Fruit fly (Drosophila melanogaster): Measurements from ENCODE around the gene Cluap1.

dm6 chrX:22512071-22512470, 32.1 kb downstream of the Cluap1 start:
- TF ChIP-seq CG8478 (optimal IDR thresholded peaks at IDR 0.05): no peak
- TF ChIP-seq psq (optimal IDR thresholded peaks at IDR 0.05): no peak
- TF ChIP-seq usp (GFP tag; optimal IDR thresholded peaks at IDR 0.05): no peak
- TF ChIP-seq EcR (GFP tag; optimal IDR thresholded peaks at IDR 0.05): no peak
- TF ChIP-seq Dll (optimal IDR thresholded peaks at IDR 0.05): no peak

All from whole organism.